Fruit fly (Drosophila melanogaster) whole organism, embryonic: ENCODE data around the gene mts.

Source experiments
- CG13123 ChIP-seq: fragments of 200-800 bp; sonication (Bioruptor generic); optimal IDR thresholded peaks from 2 replicates; lab custom pipeline; 2016; ENCODE audit warnings: missing biosample characterization, missing genetic modification characterization
- CG13775 ChIP-seq: fragments of 200-800 bp; sonication (Bioruptor generic); optimal IDR thresholded peaks from 3 replicates; lab custom pipeline; 2017; ENCODE audit warnings: missing biosample characterization, mild to moderate bottlenecking, missing genetic modification characterization
- CG14965 ChIP-seq: fragments of 200-800 bp; sonication (Bioruptor generic); optimal IDR thresholded peaks from 2 replicates; lab custom pipeline; 2016; ENCODE audit warnings: missing biosample characterization, missing genetic modification characterization, borderline replicate concordance
- CG1602 ChIP-seq: fragments of 200-800 bp; sonication (Bioruptor generic); optimal IDR thresholded peaks from 3 replicates; lab custom pipeline; 2016; ENCODE audit warnings: missing biosample characterization, missing genetic modification characterization
- CG16813 ChIP-seq: fragments of 200-800 bp; sonication (Bioruptor generic); IDR thresholded peaks from 3 replicates; pipeline ENCODE4 v1.3.6; 2022; ENCODE audit warnings: missing biosample characterization, missing genetic modification characterization; ENCODE audit not compliant: partially characterized antibody
- CG17361 ChIP-seq: fragments of 200-800 bp; sonication (Bioruptor generic); IDR thresholded peaks from 3 replicates; pipeline ENCODE4 v1.3.6; 2022; ENCODE audit warnings: missing biosample characterization, missing genetic modification characterization
- CG17568 ChIP-seq: fragments of 200-800 bp; sonication (Bioruptor generic); optimal IDR thresholded peaks from 2 replicates; lab custom pipeline; 2018; ENCODE audit warnings: missing biosample characterization, mild to moderate bottlenecking, missing genetic modification characterization, moderate library complexity
- CG30431 ChIP-seq: fragments of 200-800 bp; sonication (Bioruptor generic); optimal IDR thresholded peaks from 2 replicates; lab custom pipeline; 2017; ENCODE audit warnings: missing biosample characterization, missing genetic modification characterization
- CG31441 ChIP-seq: fragments of 200-800 bp; sonication (Bioruptor generic); IDR thresholded peaks from 2 replicates; pipeline ENCODE4 v1.3.6; 2022; ENCODE audit warnings: missing biosample characterization, missing genetic modification characterization
- CG34376 ChIP-seq: fragments of 200-800 bp; sonication (Bioruptor generic); optimal IDR thresholded peaks from 2 replicates; lab custom pipeline; 2018; ENCODE audit warnings: missing biosample characterization, mild to moderate bottlenecking, missing genetic modification characterization
- CG34422 ChIP-seq: fragments of 200-800 bp; sonication (Bioruptor generic); IDR thresholded peaks from 3 replicates; pipeline ENCODE4 v1.3.6; 2022; ENCODE audit warnings: missing biosample characterization, missing genetic modification characterization
- CG6765 ChIP-seq: fragments of 200-800 bp; sonication (Bioruptor generic); optimal IDR thresholded peaks from 3 replicates; lab custom pipeline; 2017; ENCODE audit warnings: missing biosample characterization, mild to moderate bottlenecking, missing genetic modification characterization
- CG6813 ChIP-seq: fragments of 200-800 bp; sonication (Bioruptor generic); optimal IDR thresholded peaks from 2 replicates; lab custom pipeline; 2017; ENCODE audit warnings: missing biosample characterization, missing genetic modification characterization, mild to moderate bottlenecking, moderate library complexity, missing genetic modification reagents
- CG7786 ChIP-seq: fragments of 200-800 bp; sonication (Bioruptor generic); optimal IDR thresholded peaks from 2 replicates; lab custom pipeline; 2016; ENCODE audit warnings: missing biosample characterization, missing genetic modification characterization
- CG8290 ChIP-seq, 3 experiments: fragments of 200-800 bp; sonication (Bioruptor generic); optimal IDR thresholded peaks; 2 replicates each; lab custom pipeline; 2016 to 2019; ENCODE audit warnings: missing biosample characterization in 3 of 3, missing genetic modification characterization in 3 of 3, mild to moderate bottlenecking in 2 of 3, moderate library complexity in 1 of 3
- CrebB ChIP-seq: fragments of 200-800 bp; sonication (Bioruptor generic); optimal IDR thresholded peaks from 3 replicates; lab custom pipeline; 2018; ENCODE audit warnings: missing biosample characterization, mild to moderate bottlenecking, missing genetic modification characterization
- D ChIP-seq, 2 experiments: fragments of 200-800 bp in 1 of 2; fragments of >200 bp in 1 of 2; sonication (Bioruptor generic) in 1 of 2; optimal IDR thresholded peaks; 2 replicates in 1 of 2; 3 replicates in 1 of 2; lab custom pipeline; 2017; ENCODE audit warnings: mild to moderate bottlenecking in 1 of 2, missing biosample characterization in 1 of 2, missing genetic modification characterization in 1 of 2, missing genetic modification reagents in 1 of 2
- D19B ChIP-seq: fragments of 200-800 bp; sonication (Bioruptor generic); optimal IDR thresholded peaks from 2 replicates; lab custom pipeline; 2017; ENCODE audit warnings: missing biosample characterization, mild to moderate bottlenecking, missing genetic modification characterization
- Doc3 ChIP-seq: fragments of 200-800 bp; sonication (Bioruptor generic); IDR thresholded peaks from 3 replicates; pipeline ENCODE4 v1.3.6; 2022; ENCODE audit warnings: missing biosample characterization, missing genetic modification characterization; ENCODE audit not compliant: partially characterized antibody
- Dp ChIP-seq: fragments of 200-800 bp; sonication (Bioruptor generic); optimal IDR thresholded peaks from 2 replicates; lab custom pipeline; 2018; ENCODE audit warnings: missing biosample characterization, mild to moderate bottlenecking, missing genetic modification characterization, moderate library complexity
- Drgx ChIP-seq: fragments of 200-800 bp; sonication (Bioruptor generic); IDR thresholded peaks from 2 replicates; pipeline ENCODE4 v1.3.6; 2022; ENCODE audit warnings: missing biosample characterization, missing genetic modification characterization
- Elba2 ChIP-seq: fragments of 200-800 bp; sonication (Bioruptor generic); optimal IDR thresholded peaks from 3 replicates; lab custom pipeline; 2016; ENCODE audit warnings: missing biosample characterization, missing genetic modification characterization
- Fer1 ChIP-seq: fragments of 200-800 bp; sonication (Bioruptor generic); optimal IDR thresholded peaks from 2 replicates; lab custom pipeline; 2017; ENCODE audit warnings: missing biosample characterization, mild to moderate bottlenecking, missing genetic modification characterization
- Hr78 ChIP-seq, 2 experiments: fragments of 200-800 bp in 1 of 2; fragments of >200 bp in 1 of 2; sonication (Bioruptor generic) in 1 of 2; optimal IDR thresholded peaks; 2 replicates each; lab custom pipeline; 2017 to 2019; ENCODE audit warnings: missing biosample characterization in 2 of 2, missing genetic modification characterization in 2 of 2, mild to moderate bottlenecking in 1 of 2, moderate library complexity in 1 of 2
- Jarid2 ChIP-seq: fragments of 200-800 bp; sonication (Bioruptor generic); optimal IDR thresholded peaks from 3 replicates; lab custom pipeline; 2017; ENCODE audit warnings: mild to moderate bottlenecking, missing biosample characterization, missing genetic modification reagents, missing genetic modification characterization
- Lpt ChIP-seq: fragments of >200 bp; optimal IDR thresholded peaks from 2 replicates; lab custom pipeline; 2018; ENCODE audit warnings: missing biosample characterization, missing genetic modification characterization
- Side ChIP-seq: fragments of 200-800 bp; sonication (Bioruptor generic); optimal IDR thresholded peaks from 2 replicates; lab custom pipeline; 2016; ENCODE audit warnings: missing biosample characterization, missing genetic modification characterization
- Sox100B ChIP-seq: fragments of 200-800 bp; sonication (Bioruptor generic); optimal IDR thresholded peaks from 3 replicates; lab custom pipeline; 2018; ENCODE audit warnings: missing biosample characterization, mild to moderate bottlenecking, missing genetic modification characterization
- amos ChIP-seq: fragments of 200-800 bp; sonication (Bioruptor generic); IDR thresholded peaks from 2 replicates; pipeline ENCODE4 v1.3.6; 2022; ENCODE audit warnings: missing biosample characterization, missing genetic modification characterization; ENCODE audit not compliant: partially characterized antibody
- bbx ChIP-seq: fragments of 200-800 bp; sonication (Bioruptor generic); IDR thresholded peaks from 2 replicates; pipeline ENCODE4 v1.3.6; 2022; ENCODE audit warnings: missing biosample characterization, missing genetic modification characterization; ENCODE audit not compliant: partially characterized antibody
- bowl ChIP-seq: fragments of 200-800 bp; sonication (Bioruptor generic); IDR thresholded peaks from 2 replicates; pipeline ENCODE4 v1.3.6; 2022; ENCODE audit warnings: missing biosample characterization, missing genetic modification characterization
- cas ChIP-seq: fragments of 200-800 bp; sonication (Bioruptor generic); IDR thresholded peaks from 2 replicates; pipeline ENCODE4 v1.3.6; 2022; ENCODE audit warnings: missing biosample characterization, missing genetic modification characterization
- ci ChIP-seq: fragments of 200-800 bp; sonication (Bioruptor generic); IDR thresholded peaks from 3 replicates; pipeline ENCODE4 v1.3.6; 2022; ENCODE audit warnings: missing biosample characterization, missing genetic modification characterization
- corto ChIP-seq: fragments of 200-800 bp; sonication (Bioruptor generic); optimal IDR thresholded peaks from 2 replicates; lab custom pipeline; 2016; ENCODE audit warnings: missing biosample characterization, mild to moderate bottlenecking, missing genetic modification characterization, moderate library complexity
- dan ChIP-seq: fragments of 200-800 bp; sonication (Bioruptor generic); IDR thresholded peaks from 2 replicates; pipeline ENCODE4 v1.3.6; 2022; ENCODE audit warnings: missing biosample characterization, missing genetic modification characterization
- danr ChIP-seq: fragments of 200-800 bp; sonication (Bioruptor generic); IDR thresholded peaks from 2 replicates; pipeline ENCODE4 v1.3.6; 2022; ENCODE audit warnings: missing biosample characterization, missing genetic modification characterization
- dysf ChIP-seq: fragments of 200-800 bp; sonication (Bioruptor generic); IDR thresholded peaks from 3 replicates; pipeline ENCODE4 v1.3.6; 2022; ENCODE audit warnings: missing biosample characterization, missing genetic modification characterization
- kah ChIP-seq: fragments of 200-800 bp; sonication (Bioruptor generic); optimal IDR thresholded peaks from 2 replicates; lab custom pipeline; 2018; ENCODE audit warnings: missing biosample characterization, mild to moderate bottlenecking, missing genetic modification characterization
- klu ChIP-seq: fragments of 200-800 bp; sonication (Bioruptor generic); IDR thresholded peaks from 2 replicates; pipeline ENCODE4 v1.3.6; 2022; ENCODE audit warnings: missing biosample characterization, missing genetic modification characterization
- kni ChIP-seq: fragments of 200-800 bp; sonication (Bioruptor generic); optimal IDR thresholded peaks from 3 replicates; lab custom pipeline; 2017; ENCODE audit warnings: mild to moderate bottlenecking, missing biosample characterization, missing genetic modification reagents, missing genetic modification characterization
- knrl ChIP-seq: fragments of 200-800 bp; sonication (Bioruptor generic); IDR thresholded peaks from 3 replicates; pipeline ENCODE4 v1.3.6; 2022; ENCODE audit warnings: missing biosample characterization, missing genetic modification characterization; ENCODE audit not compliant: partially characterized antibody
- maf-S ChIP-seq: fragments of 200-800 bp; sonication (Bioruptor generic); optimal IDR thresholded peaks from 2 replicates; lab custom pipeline; 2016; ENCODE audit warnings: missing biosample characterization, missing genetic modification characterization
- nerfin-2 ChIP-seq: fragments of 200-800 bp; sonication (Bioruptor generic); IDR thresholded peaks from 2 replicates; pipeline ENCODE4 v1.3.6; 2022; ENCODE audit warnings: missing biosample characterization, missing genetic modification characterization; ENCODE audit not compliant: partially characterized antibody
- oc ChIP-seq: fragments of 200-800 bp; sonication (Bioruptor generic); optimal IDR thresholded peaks from 2 replicates; lab custom pipeline; 2018; ENCODE audit warnings: missing biosample characterization, mild to moderate bottlenecking, missing genetic modification characterization, moderate library complexity
- org-1 ChIP-seq: fragments of 200-800 bp; sonication (Bioruptor generic); optimal IDR thresholded peaks from 2 replicates; lab custom pipeline; 2017; ENCODE audit warnings: missing biosample characterization, missing genetic modification characterization
- p53 ChIP-seq: fragments of 200-800 bp; sonication (Bioruptor generic); optimal IDR thresholded peaks from 2 replicates; lab custom pipeline; 2016; ENCODE audit warnings: missing biosample characterization, missing genetic modification characterization
- pb ChIP-seq: fragments of 200-800 bp; sonication (Bioruptor generic); optimal IDR thresholded peaks from 3 replicates; lab custom pipeline; 2016; ENCODE audit warnings: missing biosample characterization, missing genetic modification characterization
- schlank ChIP-seq: fragments of 200-800 bp; sonication (Bioruptor generic); optimal IDR thresholded peaks from 2 replicates; lab custom pipeline; 2018; ENCODE audit warnings: missing biosample characterization, mild to moderate bottlenecking, missing genetic modification characterization
- sna ChIP-seq: fragments of 200-800 bp; sonication (Bioruptor generic); IDR thresholded peaks from 2 replicates; pipeline ENCODE4 v1.3.6; 2022; ENCODE audit warnings: missing biosample characterization, missing genetic modification characterization; ENCODE audit not compliant: partially characterized antibody
- stc ChIP-seq: fragments of 200-800 bp; sonication (Bioruptor generic); IDR thresholded peaks from 2 replicates; pipeline ENCODE4 v1.3.6; 2022; ENCODE audit warnings: missing biosample characterization, missing genetic modification characterization

mts gene

dm6 chr2L:7838024-7838423 lies 10.6 kb downstream of the mts start (continued):
- TF ChIP-seq org-1 (GFP tag; lab: Kevin White, UChicago) (peak; percentile 10), CG13775 (GFP tag; lab: Kevin White, UChicago) (no peak), amos (no peak), corto (no peak), Sox100B (no peak), Side (GFP tag; lab: Kevin White, UChicago) (no peak), Fer1 (peak; percentile 4), CG13123 (GFP tag; lab: Kevin White, UChicago) (no peak), D19B (GFP tag; lab: Kevin White, UChicago) (no peak), klu (GFP tag; lab: Robert Waterston, UW) (no peak), Doc3 (GFP tag; lab: Robert Waterston, UW) (no peak), CG30431 (GFP tag; lab: Kevin White, UChicago) (no peak), dan (GFP tag; lab: Robert Waterston, UW) (no peak), kah (GFP tag; lab: Kevin White, UChicago) (no peak), Elba2 (GFP tag; lab: Kevin White, UChicago) (no peak), CG6813 (GFP tag; lab: Kevin White, UChicago) (no peak), Dp (GFP tag; lab: Kevin White, UChicago) (no peak), knrl (no peak), p53 (GFP tag; lab: Kevin White, UChicago) (no peak), Drgx (no peak), Hr78 (GFP tag; optimal IDR thresholded peaks at IDR 0.05; lab: Kevin White, UChicago) (no peak), CG7786 (GFP tag; lab: Kevin White, UChicago) (no peak), Jarid2 (GFP tag; lab: Kevin White, UChicago) (no peak), Lpt (no peak), dysf (GFP tag; lab: Robert Waterston, UW) (peak; percentile 34; the same call in 1 of the 3 replicates), CG16813 (GFP tag; lab: Robert Waterston, UW) (no peak), ci (GFP tag; lab: Robert Waterston, UW) (no peak), schlank (tag; lab: Kevin White, UChicago) (no peak), CG17568 (GFP tag; lab: Kevin White, UChicago) (no peak), CG17361 (GFP tag; lab: Robert Waterston, UW) (no peak), sna (GFP tag; lab: Robert Waterston, UW) (no peak), maf-S (no peak), CrebB (tag; lab: Kevin White, UChicago) (no peak), bowl (no peak), kni (GFP tag; lab: Kevin White, UChicago) (no peak), nerfin-2 (no peak), CG6765 (GFP tag; lab: Kevin White, UChicago) (no peak), danr (GFP tag; lab: Robert Waterston, UW) (no peak), CG8290 (GFP tag; optimal IDR thresholded peaks at IDR 0.05; lab: Kevin White, UChicago) (no peak), CG8290 (tag; optimal IDR thresholded peaks at IDR 0.05; lab: Kevin White, UChicago) (no peak), stc (GFP tag; lab: Robert Waterston, UW) (no peak), CG34422 (GFP tag; lab: Robert Waterston, UW) (no peak), pb (GFP tag; lab: Kevin White, UChicago) (no peak), CG31441 (GFP tag; lab: Robert Waterston, UW) (no peak), CG1602 (GFP tag; lab: Kevin White, UChicago) (no peak), D (optimal IDR thresholded peaks at IDR 0.05; lab: Kevin White, UChicago) (no peak), D (GFP tag; optimal IDR thresholded peaks at IDR 0.05; lab: Kevin White, UChicago) (no peak), oc (tag; lab: Kevin White, UChicago) (no peak), CG34376 (GFP tag; lab: Kevin White, UChicago) (no peak), CG14965 (no peak), bbx (GFP tag; lab: Robert Waterston, UW) (no peak), cas (no peak)
